Fruit fly (Drosophila melanogaster) whole organism, adult: Measurements from ENCODE around the gene mtSSB.

ENCODE experiments used
- CG11617 ChIP-seq: fragments of 200-800 bp; sonication (Bioruptor generic); optimal IDR thresholded peaks from 2 replicates; lab custom pipeline; 2017; ENCODE audit warnings: mild to moderate bottlenecking, missing biosample characterization, missing genetic modification reagents, missing genetic modification characterization
- CG12768 ChIP-seq: fragments of 200-800 bp; sonication (Bioruptor generic); optimal IDR thresholded peaks from 2 replicates; lab custom pipeline; 2017; ENCODE audit warnings: missing biosample characterization, missing genetic modification characterization, mild to moderate bottlenecking, moderate library complexity, missing genetic modification reagents
- CG14711 ChIP-seq: fragments of 200-800 bp; sonication (Bioruptor generic); optimal IDR thresholded peaks from 2 replicates; lab custom pipeline; 2018; ENCODE audit warnings: missing biosample characterization, mild to moderate bottlenecking, missing genetic modification characterization, moderate library complexity
- CG1620 ChIP-seq: fragments of 200-800 bp; sonication (Bioruptor generic); optimal IDR thresholded peaks from 2 replicates; lab custom pipeline; 2016; ENCODE audit warnings: missing biosample characterization, missing genetic modification characterization
- CG33017 ChIP-seq: fragments of 200-800 bp; sonication (Bioruptor generic); optimal IDR thresholded peaks from 2 replicates; lab custom pipeline; 2018; ENCODE audit warnings: missing biosample characterization, mild to moderate bottlenecking, missing genetic modification characterization, moderate library complexity
- CG5204 ChIP-seq: fragments of 200-800 bp; sonication (Bioruptor generic); optimal IDR thresholded peaks from 2 replicates; lab custom pipeline; 2016; ENCODE audit warnings: missing biosample characterization, missing genetic modification characterization
- CG7045 ChIP-seq: fragments of 200-800 bp; sonication (Bioruptor generic); optimal IDR thresholded peaks from 2 replicates; lab custom pipeline; 2017; ENCODE audit warnings: missing biosample characterization, mild to moderate bottlenecking, missing genetic modification characterization
- CG7101 ChIP-seq: fragments of 200-800 bp; sonication (Bioruptor generic); optimal IDR thresholded peaks from 2 replicates; lab custom pipeline; 2018; ENCODE audit warnings: missing biosample characterization, mild to moderate bottlenecking, missing genetic modification characterization, moderate library complexity
- Clk ChIP-seq: fragments of 200-800 bp; sonication (Bioruptor generic); optimal IDR thresholded peaks from 2 replicates; lab custom pipeline; 2017; ENCODE audit warnings: missing biosample characterization, missing genetic modification characterization
- Crg-1 ChIP-seq: fragments of 200-800 bp; sonication (Bioruptor generic); optimal IDR thresholded peaks from 2 replicates; lab custom pipeline; 2016; ENCODE audit warnings: missing biosample characterization, missing genetic modification characterization
- Hr96 ChIP-seq: fragments of 200-800 bp; sonication (Bioruptor generic); optimal IDR thresholded peaks from 2 replicates; lab custom pipeline; 2016; ENCODE audit warnings: missing biosample characterization, missing genetic modification characterization
- Mnt ChIP-seq: fragments of 200-800 bp; sonication (Bioruptor generic); optimal IDR thresholded peaks from 2 replicates; lab custom pipeline; 2016; ENCODE audit warnings: missing biosample characterization, mild to moderate bottlenecking, missing genetic modification characterization
- bab1 ChIP-seq: fragments of 200-800 bp; sonication (Bioruptor generic); optimal IDR thresholded peaks from 3 replicates; lab custom pipeline; 2019; ENCODE audit warnings: missing biosample characterization, mild to moderate bottlenecking, missing genetic modification characterization, moderate library complexity
- cic ChIP-seq: fragments of 200-800 bp; sonication (Bioruptor generic); optimal IDR thresholded peaks from 2 replicates; lab custom pipeline; 2017; ENCODE audit warnings: missing biosample characterization, mild to moderate bottlenecking, missing genetic modification characterization, moderate library complexity
- cnc ChIP-seq, 2 experiments: fragments of >200 bp; optimal IDR thresholded peaks; 2 replicates each; lab custom pipeline; 2017
- kay ChIP-seq: fragments of 200-800 bp; sonication (Bioruptor generic); peaks from one replicate; lab custom pipeline; 2016; ENCODE audit warnings: missing biosample characterization, missing genetic modification characterization, borderline replicate concordance
- ovo ChIP-seq: fragments of 200-800 bp; sonication (Bioruptor generic); optimal IDR thresholded peaks from 2 replicates; lab custom pipeline; 2016; ENCODE audit warnings: missing biosample characterization, missing genetic modification characterization
- pad ChIP-seq: fragments of 200-800 bp; sonication (Bioruptor generic); optimal IDR thresholded peaks from 3 replicates; lab custom pipeline; 2017; ENCODE audit warnings: missing biosample characterization, missing genetic modification characterization, mild to moderate bottlenecking, moderate library complexity, missing genetic modification reagents
- tj ChIP-seq: fragments of 200-800 bp; sonication (Bioruptor generic); optimal IDR thresholded peaks from 3 replicates; lab custom pipeline; 2017; ENCODE audit warnings: missing biosample characterization, mild to moderate bottlenecking, missing genetic modification characterization, moderate library complexity
- toe ChIP-seq: fragments of 200-800 bp; sonication (Bioruptor generic); optimal IDR thresholded peaks from 2 replicates; lab custom pipeline; 2016; ENCODE audit warnings: missing biosample characterization, missing genetic modification characterization

The mtSSB gene

DNA sequence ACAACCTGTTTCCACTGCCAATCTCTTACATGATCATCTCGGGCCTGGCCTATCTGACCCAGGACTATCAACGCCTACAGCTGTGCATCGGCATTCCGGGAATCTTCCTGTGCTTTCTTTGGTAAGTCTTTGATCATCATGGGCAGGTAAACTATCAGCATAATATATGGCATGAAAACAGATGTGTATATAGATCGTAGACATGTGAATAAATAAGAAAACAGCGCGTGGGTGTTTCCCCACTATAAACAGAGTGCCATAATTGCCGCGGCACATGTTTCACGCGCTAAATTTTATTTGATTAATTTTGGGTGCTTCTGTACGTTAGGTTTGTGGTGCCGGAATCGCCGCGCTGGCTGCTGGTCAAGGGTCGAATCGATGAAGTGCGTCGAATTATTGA lies 37.0 kb downstream of the mtSSB start:
- TF ChIP-seq CG1620 (no peak), bab1 (GFP tag; lab: Kevin White, UChicago) (no peak), cic (GFP tag; lab: Kevin White, UChicago) (no peak), Mnt (GFP tag; lab: Kevin White, UChicago) (no peak)

DNA sequence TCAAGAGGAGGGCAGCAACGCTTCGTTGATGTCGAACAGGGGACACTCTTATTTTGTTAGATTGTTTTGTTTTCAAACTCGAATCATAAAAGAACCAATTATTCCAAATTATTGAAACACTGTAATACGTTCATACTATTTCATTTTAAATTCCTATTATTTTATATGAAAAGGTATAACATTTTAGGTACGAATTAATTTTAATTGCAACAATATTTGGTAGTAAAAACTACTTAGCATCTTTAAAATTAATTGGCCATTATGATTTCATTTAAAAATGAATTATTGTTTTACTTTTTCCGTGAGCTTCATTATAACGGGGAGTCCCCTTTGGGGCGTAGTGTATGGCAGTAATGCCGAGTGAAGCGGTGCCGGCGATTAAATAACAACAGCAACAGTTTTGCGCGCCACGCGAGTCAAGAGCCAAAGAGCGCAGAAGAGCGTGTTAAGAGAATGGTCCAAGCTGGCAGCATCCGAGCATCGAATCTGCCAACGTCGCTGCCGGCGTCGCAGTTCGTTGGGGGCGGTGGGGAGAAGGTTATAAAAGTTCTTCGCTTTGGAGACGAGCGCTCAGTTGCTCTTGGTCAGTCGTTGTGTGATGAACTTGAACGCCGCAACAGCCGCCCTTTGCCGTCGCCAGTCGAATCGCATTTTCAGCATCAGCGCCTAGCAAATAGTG lies 47.3 kb downstream of the mtSSB start:
- peak; percentile 8 for TF ChIP-seq CG7045 (GFP tag; lab: Kevin White, UChicago)
- TF ChIP-seq CG5204 (GFP tag; lab: Kevin White, UChicago): peak; percentile 33
- TF ChIP-seq CG11617 (GFP tag; lab: Kevin White, UChicago): peak; percentile 7
- no peak for TF ChIP-seq CG14711 (tag; lab: Kevin White, UChicago)
- TF ChIP-seq CG33017 (tag; lab: Kevin White, UChicago): no peak
- peak; percentile 5 for TF ChIP-seq Mnt (GFP tag; lab: Kevin White, UChicago)

DNA sequence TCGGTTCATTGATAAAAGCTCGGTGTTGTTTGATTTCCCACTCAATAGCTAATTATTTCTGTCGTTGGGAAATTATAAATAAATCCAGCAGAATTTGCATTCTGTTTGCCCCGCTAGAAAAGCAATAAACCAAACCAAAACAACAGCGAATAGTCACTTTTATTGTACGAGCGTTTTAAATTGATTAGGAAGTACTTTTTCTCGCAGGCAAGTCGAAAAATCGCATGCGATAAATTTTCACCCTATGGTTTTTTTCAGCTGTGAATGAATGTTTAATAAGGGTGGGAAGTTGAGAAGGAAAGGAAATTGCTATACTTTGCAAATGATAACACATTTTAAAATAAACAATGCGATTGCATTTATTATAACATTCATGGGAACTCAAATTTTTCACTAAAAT lies 49.0 kb downstream of the mtSSB start:
- TF ChIP-seq CG11617 (GFP tag; lab: Kevin White, UChicago): no peak
- no peak for TF ChIP-seq Clk
- peak; percentile 34 for TF ChIP-seq ovo (GFP tag; lab: Kevin White, UChicago)
- TF ChIP-seq kay (GFP tag; lab: Kevin White, UChicago): peak; percentile 91
- no peak for TF ChIP-seq CG7101 (tag; lab: Kevin White, UChicago)

DNA sequence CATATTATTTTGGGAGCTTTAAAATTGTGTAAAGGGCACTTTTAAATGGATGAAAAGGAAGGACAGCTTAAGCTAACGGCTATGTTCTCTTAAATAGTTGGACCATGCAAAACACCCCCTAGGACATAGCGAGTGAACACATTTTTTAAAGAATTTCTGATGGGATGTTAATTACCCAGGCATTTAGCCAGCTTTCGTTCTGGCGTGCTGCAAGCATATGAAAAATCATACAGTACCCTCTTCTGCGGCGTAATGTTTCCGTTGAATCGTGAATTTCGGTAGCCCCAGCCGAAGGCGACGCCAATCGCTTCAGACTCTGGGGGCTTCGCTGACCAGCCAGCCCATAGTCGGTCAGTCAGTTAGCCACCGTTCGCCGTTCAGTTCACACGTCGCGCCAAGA lies 50.4 kb downstream of the mtSSB start, which contains the start of gene CG6006:
Gene CG6006 (plus strand): TSS at position 301 of the 400 bp plus-strand sequence.
- TF ChIP-seq toe (GFP tag; lab: Kevin White, UChicago) (no peak), Crg-1 (GFP tag; lab: Kevin White, UChicago) (no peak), pad (GFP tag; lab: Kevin White, UChicago) (no peak), bab1 (GFP tag; lab: Kevin White, UChicago) (no peak), ovo (GFP tag; lab: Kevin White, UChicago) (no peak), CG11617 (GFP tag; lab: Kevin White, UChicago) (no peak), Mnt (GFP tag; lab: Kevin White, UChicago) (no peak), Clk (no peak), cic (GFP tag; lab: Kevin White, UChicago) (no peak), CG7045 (GFP tag; lab: Kevin White, UChicago) (no peak), tj (no peak), CG1620 (no peak), CG33017 (tag; lab: Kevin White, UChicago) (no peak), CG7101 (tag; lab: Kevin White, UChicago) (no peak), Hr96 (no peak), CG12768 (GFP tag; lab: Kevin White, UChicago) (no peak), kay (GFP tag; lab: Kevin White, UChicago) (no peak), cnc (optimal IDR thresholded peaks at IDR 0.05; lab: Kevin White, UChicago) (no peak), CG14711 (tag; lab: Kevin White, UChicago) (no peak), CG5204 (GFP tag; lab: Kevin White, UChicago) (no peak)

DNA sequence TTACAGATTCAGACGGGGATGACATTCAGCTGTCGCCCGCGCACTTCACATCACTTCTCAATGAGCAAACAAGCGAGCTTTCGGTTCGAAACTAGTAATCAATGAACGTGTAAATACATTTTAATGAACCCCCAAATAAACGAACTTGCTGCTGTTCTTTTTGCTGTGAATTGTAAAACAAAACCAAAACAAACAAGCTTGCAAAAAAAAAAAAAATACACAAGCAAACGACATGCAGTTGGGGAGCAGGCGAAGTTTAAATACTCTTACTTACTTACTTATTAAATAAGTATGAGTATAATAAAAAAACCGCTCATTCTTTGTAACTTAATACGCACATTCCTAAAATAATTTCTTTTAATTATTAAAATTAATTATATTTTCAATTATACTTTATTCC lies 50.8 kb downstream of the mtSSB start:
- TF ChIP-seq ovo (GFP tag; lab: Kevin White, UChicago) (peak; percentile 2), Hr96 (peak; percentile 43), CG33017 (tag; lab: Kevin White, UChicago) (peak; percentile 34), kay (GFP tag; lab: Kevin White, UChicago) (no peak), CG7101 (tag; lab: Kevin White, UChicago) (no peak), CG1620 (peak; percentile 41), cnc (optimal IDR thresholded peaks at IDR 0.05; lab: Kevin White, UChicago) (no peak), cic (GFP tag; lab: Kevin White, UChicago) (no peak), Mnt (GFP tag; lab: Kevin White, UChicago) (no peak), Crg-1 (GFP tag; lab: Kevin White, UChicago) (peak; percentile 4), CG5204 (GFP tag; lab: Kevin White, UChicago) (no peak), Clk (no peak), tj (peak; percentile 8)
